Fruit fly (Drosophila melanogaster): ENCODE data around the gene loco.

Gene loco

dm6 chr3R:22627936-22628513, 11.2 kb downstream of the loco start (continued):
- peak; percentile 12 for TF ChIP-seq CG13624 (GFP tag; optimal IDR thresholded peaks at IDR 0.05)
- TF ChIP-seq maf-S (GFP tag; optimal IDR thresholded peaks at IDR 0.05), result no peak
- no peak for TF ChIP-seq ato (GFP tag; IDR thresholded peaks at IDR 0.05; ENCODE audit: partially characterized antibody)
- no peak for TF ChIP-seq crc (GFP tag; optimal IDR thresholded peaks at IDR 0.05)
- no peak for TF ChIP-seq odd (GFP tag; optimal IDR thresholded peaks at IDR 0.05)
- TF ChIP-seq btn (GFP tag; optimal IDR thresholded peaks at IDR 0.05), result no peak
- no peak for TF ChIP-seq knrl (GFP tag; IDR thresholded peaks at IDR 0.05; ENCODE audit: partially characterized antibody)
- TF ChIP-seq Fer3 (tag; optimal IDR thresholded peaks at IDR 0.05), result peak; percentile 25
- no peak for TF ChIP-seq inv (GFP tag; IDR thresholded peaks at IDR 0.05; ENCODE audit: partially characterized antibody)
- TF ChIP-seq CG7987 (GFP tag; optimal IDR thresholded peaks at IDR 0.05), result no peak
- TF ChIP-seq h (optimal IDR thresholded peaks at IDR 0.05), result no peak
- peak; percentile 46; the same call in 1 of the 2 replicates for TF ChIP-seq seq (GFP tag; IDR thresholded peaks at IDR 0.05)
- peak; percentile 57 for TF ChIP-seq gem (tag; optimal IDR thresholded peaks at IDR 0.05)
- peak; percentile 48 for TF ChIP-seq CG12391 (tag; optimal IDR thresholded peaks at IDR 0.05)
- TF ChIP-seq CG17186 (GFP tag; optimal IDR thresholded peaks at IDR 0.05), result no peak
- TF ChIP-seq Hr3 (GFP tag; optimal IDR thresholded peaks at IDR 0.05), result peak; percentile 37
- TF ChIP-seq wek (GFP tag; optimal IDR thresholded peaks at IDR 0.05), result no peak
- TF ChIP-seq az2 (GFP tag; optimal IDR thresholded peaks at IDR 0.05), result peak; percentile 30
- TF ChIP-seq abd-A (tag; optimal IDR thresholded peaks at IDR 0.05), result no peak
- TF ChIP-seq CG6254 (GFP tag; optimal IDR thresholded peaks at IDR 0.05), result no peak
- peak; percentile 25 for TF ChIP-seq zfh2 (GFP tag; optimal IDR thresholded peaks at IDR 0.05)
- peak; percentile 32; the same call in 1 of the 2 replicates for TF ChIP-seq wor (GFP tag; IDR thresholded peaks at IDR 0.05)
- TF ChIP-seq Pdp1 (GFP tag; optimal IDR thresholded peaks at IDR 0.05), result peak in 1 of 2 experiments; percentile 1
- peak; percentile 28 for TF ChIP-seq CG12155 (GFP tag; optimal IDR thresholded peaks at IDR 0.05)
- no peak for TF ChIP-seq CG14710 (tag; optimal IDR thresholded peaks at IDR 0.05)
- TF ChIP-seq Sox102F (GFP tag; optimal IDR thresholded peaks at IDR 0.05), result peak; percentile 72
- TF ChIP-seq aop (GFP tag; IDR thresholded peaks at IDR 0.05), result no peak
- TF ChIP-seq slbo (GFP tag; IDR thresholded peaks at IDR 0.05), result peak; percentile 78
- no peak for TF ChIP-seq CG5245 (GFP tag; optimal IDR thresholded peaks at IDR 0.05)
- TF ChIP-seq lola (GFP tag; optimal IDR thresholded peaks at IDR 0.05), result no peak
- peak; percentile 16 for TF ChIP-seq ind (GFP tag; optimal IDR thresholded peaks at IDR 0.05)
- peak in 1 of 2 experiments; percentile 43 for TF ChIP-seq chif (GFP tag; optimal IDR thresholded peaks at IDR 0.05)
- TF ChIP-seq cas (GFP tag; IDR thresholded peaks at IDR 0.05), result no peak
- TF ChIP-seq Xbp1 (GFP tag; optimal IDR thresholded peaks at IDR 0.05), result peak; percentile 44
- TF ChIP-seq CG14014 (GFP tag; IDR thresholded peaks at IDR 0.05), result peak; percentile 55; the same call in 1 of the 2 replicates
- peak; percentile 52 for TF ChIP-seq CG10366 (GFP tag; IDR thresholded peaks at IDR 0.05)
- TF ChIP-seq CG18011 (GFP tag; optimal IDR thresholded peaks at IDR 0.05), result no peak
- TF ChIP-seq CG11504 (tag; optimal IDR thresholded peaks at IDR 0.05), result peak; percentile 54
- no peak for TF ChIP-seq ATbp (GFP tag; optimal IDR thresholded peaks at IDR 0.05)
- peak; percentile 49; the same call in 1 of the 2 replicates for TF ChIP-seq CG14441 (GFP tag; IDR thresholded peaks at IDR 0.05)
- TF ChIP-seq usp (GFP tag; optimal IDR thresholded peaks at IDR 0.05), result no peak
- peak; percentile 43 for TF ChIP-seq H2.0 (GFP tag; IDR thresholded peaks at IDR 0.05)
- no peak for TF ChIP-seq fru (optimal IDR thresholded peaks at IDR 0.05)
- TF ChIP-seq CG2889 (GFP tag; IDR thresholded peaks at IDR 0.05), result 0 out of 3 replicates have a peak, but pooled peaks have one; percentile 38
- peak; percentile 19 for TF ChIP-seq CG10209 (GFP tag; optimal IDR thresholded peaks at IDR 0.05)
- no peak for TF ChIP-seq Mrtf (GFP tag; IDR thresholded peaks at IDR 0.05)
- TF ChIP-seq E2f2 (GFP tag; IDR thresholded peaks at IDR 0.05), result peak; percentile 13; the same call in 1 of the 2 replicates
- no peak for TF ChIP-seq CG16813 (GFP tag; IDR thresholded peaks at IDR 0.05; ENCODE audit: partially characterized antibody)
- no peak for TF ChIP-seq Fer1 (GFP tag; optimal IDR thresholded peaks at IDR 0.05)
- TF ChIP-seq Oli (tag; optimal IDR thresholded peaks at IDR 0.05), result peak; percentile 39
